Worm (Caenorhabditis elegans): ENCODE results near the gene srh-246.

The srh-246 gene

DNA sequence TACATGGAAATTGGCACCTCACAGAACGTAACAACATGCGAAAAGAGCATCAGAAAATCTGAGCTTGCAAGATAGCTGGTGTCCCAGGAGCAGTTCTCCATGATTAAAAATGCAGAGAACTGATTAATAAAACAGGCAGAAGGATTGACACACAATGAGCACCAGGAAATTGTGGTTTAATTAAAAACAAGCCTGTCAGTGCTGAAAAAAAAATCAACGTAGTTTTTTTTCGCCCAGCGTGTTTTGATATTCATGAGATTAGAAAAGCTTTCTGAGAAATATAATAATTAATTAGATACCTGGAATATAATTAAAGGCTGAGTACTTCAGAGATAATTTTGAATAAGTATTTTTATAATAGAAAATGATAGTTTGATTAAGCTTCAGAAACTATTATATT lies at the start of gene srh-246:
TSS of gene srh-246 (minus strand) at position 101 of the 400 bp plus-strand sequence.
- TF ChIP-seq elt-1 (tag; optimal IDR thresholded peaks at IDR 0.05) (no peak), unc-39 (tag; optimal IDR thresholded peaks at IDR 0.05) (no peak), daf-12 (tag; optimal IDR thresholded peaks at IDR 0.05) (no peak), nhr-43 (tag; optimal IDR thresholded peaks at IDR 0.05; ENCODE audit: poor library complexity, severe bottlenecking) (no peak), fos-1 (tag; optimal IDR thresholded peaks at IDR 0.05) (no peak), fkh-10 (GFP tag; optimal IDR thresholded peaks at IDR 0.05) (no peak)

ce11 chrV:706918-707317 lies 49.3 kb upstream of the srh-246 start, which contains the start of gene srbc-38:
TSS of gene srbc-38 (plus strand) at chrV:707218.
- TF ChIP-seq nhr-11 (tag; optimal IDR thresholded peaks at IDR 0.05) (no peak), ceh-9 (tag; optimal IDR thresholded peaks at IDR 0.05) (no peak), nhr-76 (tag; optimal IDR thresholded peaks at IDR 0.05) (no peak), skn-1 (tag; optimal IDR thresholded peaks at IDR 0.05) (no peak), ceh-28 (tag; optimal IDR thresholded peaks at IDR 0.05) (no peak), fos-1 (tag; optimal IDR thresholded peaks at IDR 0.05) (no peak)

DNA sequence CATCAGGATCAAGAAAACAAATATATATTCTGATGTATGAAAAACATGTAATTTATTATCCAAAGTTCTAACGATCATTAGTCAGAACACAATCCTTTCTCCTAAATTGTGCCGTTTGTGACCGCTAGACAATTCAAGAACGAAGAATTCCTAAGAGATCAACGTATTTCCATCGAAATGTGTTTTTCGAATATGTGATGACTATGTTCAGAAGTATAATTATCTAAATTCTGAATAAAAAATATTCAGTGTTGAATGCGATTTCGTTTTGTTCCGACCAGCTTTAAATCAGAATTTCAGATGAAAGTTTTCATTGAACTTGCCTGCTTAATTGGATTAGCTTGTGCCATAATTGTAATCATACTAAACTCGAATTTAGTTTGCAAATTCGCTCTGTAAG lies 44.7 kb upstream of the srh-246 start, which contains the start of gene srbc-37:
TSS of gene srbc-37 (plus strand) at position 301 of the 400 bp plus-strand sequence.
- no peak for TF ChIP-seq tbx-2 (tag; optimal IDR thresholded peaks at IDR 0.05)
- no peak for TF ChIP-seq elt-3 (tag; optimal IDR thresholded peaks at IDR 0.05)
- no peak for TF ChIP-seq daf-12 (tag; optimal IDR thresholded peaks at IDR 0.05)
- no peak for TF ChIP-seq nhr-12 (tag; optimal IDR thresholded peaks at IDR 0.05)
- TF ChIP-seq ceh-9 (tag; optimal IDR thresholded peaks at IDR 0.05), result no peak
- TF ChIP-seq nhr-23 (tag; optimal IDR thresholded peaks at IDR 0.05), result no peak
- no peak for TF ChIP-seq ZK546.5 (tag; optimal IDR thresholded peaks at IDR 0.05)

- TF ChIP-seq elt-1 (tag; optimal IDR thresholded peaks at IDR 0.05) (no peak), lsy-12 (tag; optimal IDR thresholded peaks at IDR 0.05) (no peak), elt-2 (tag; optimal IDR thresholded peaks at IDR 0.05) (no peak), nhr-25 (tag; optimal IDR thresholded peaks at IDR 0.05) (no peak), egl-5 (tag; optimal IDR thresholded peaks at IDR 0.05) (no peak), aly-2 (tag; optimal IDR thresholded peaks at IDR 0.05) (no peak), lin-39 (tag; optimal IDR thresholded peaks at IDR 0.05) (no peak), ceh-82 (tag; optimal IDR thresholded peaks at IDR 0.05) (no peak), mdl-1 (tag; optimal IDR thresholded peaks at IDR 0.05) (no peak), hmg-11 (tag; optimal IDR thresholded peaks at IDR 0.05) (no peak), unc-62 (GFP tag; optimal IDR thresholded peaks at IDR 0.05) (no peak), nhr-11 (tag; optimal IDR thresholded peaks at IDR 0.05) (no peak), ama-1 (optimal IDR thresholded peaks at IDR 0.05) (no peak), jun-1 (tag; optimal IDR thresholded peaks at IDR 0.05) (no peak), nhr-12 (tag; optimal IDR thresholded peaks at IDR 0.05) (no peak), ceh-9 (tag; optimal IDR thresholded peaks at IDR 0.05) (no peak)
Measured at ce11 chrV:699489-700129, 42.0 kb upstream of the srh-246 start, which contains the start of the genes ugt-29 and srx-5. TSS of gene ugt-29 (minus strand) at chrV:699589. TSS of gene srx-5 (plus strand) at chrV:700079.

- TF ChIP-seq nhr-23 (tag; optimal IDR thresholded peaks at IDR 0.05) (no peak), mml-1 (tag; optimal IDR thresholded peaks at IDR 0.05) (no peak), tbx-2 (tag; optimal IDR thresholded peaks at IDR 0.05) (no peak), snpc-4 (tag; optimal IDR thresholded peaks at IDR 0.05) (no peak), ama-1 (optimal IDR thresholded peaks at IDR 0.05) (no peak), jun-1 (tag; optimal IDR thresholded peaks at IDR 0.05) (no peak), lin-15B (tag; optimal IDR thresholded peaks at IDR 0.05) (no peak), nhr-11 (tag; optimal IDR thresholded peaks at IDR 0.05) (no peak), nhr-77 (tag; optimal IDR thresholded peaks at IDR 0.05) (no peak), egl-5 (tag; optimal IDR thresholded peaks at IDR 0.05) (no peak), ceh-28 (tag; optimal IDR thresholded peaks at IDR 0.05) (no peak)
Measured at ce11 chrV:699051-699450, 41.5 kb upstream of the srh-246 start.

DNA sequence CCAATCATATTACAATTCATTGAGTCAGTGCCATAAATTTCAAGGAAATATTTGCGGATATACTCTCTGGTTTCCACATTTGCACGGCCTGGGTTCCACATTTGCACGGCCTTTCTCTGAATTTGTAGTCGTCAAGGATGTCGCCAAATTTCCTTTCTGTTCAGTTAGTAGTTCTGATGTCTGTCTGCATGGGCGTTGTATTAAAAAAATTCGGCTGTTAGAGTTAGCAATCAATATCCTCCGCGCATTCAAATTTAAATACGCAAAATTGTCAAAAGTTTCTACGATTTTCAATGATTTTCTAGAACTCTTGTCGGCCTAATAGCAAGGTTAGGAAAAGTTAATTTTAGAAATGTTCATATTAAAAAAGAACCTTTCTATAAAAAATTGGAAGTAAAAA lies 38.3 kb upstream of the srh-246 start, which contains the start of gene srj-52:
TSS of gene srj-52 (minus strand) at position 101 of the 400 bp plus-strand sequence.
- TF ChIP-seq nhr-11 (tag; optimal IDR thresholded peaks at IDR 0.05) (no peak), ztf-4 (tag; optimal IDR thresholded peaks at IDR 0.05) (no peak), hmg-11 (tag; optimal IDR thresholded peaks at IDR 0.05) (no peak), fkh-2 (tag; optimal IDR thresholded peaks at IDR 0.05) (no peak), aly-2 (tag; optimal IDR thresholded peaks at IDR 0.05) (no peak), sea-2 (GFP tag; optimal IDR thresholded peaks at IDR 0.05) (no peak), elt-2 (tag; optimal IDR thresholded peaks at IDR 0.05) (no peak), mdl-1 (tag; optimal IDR thresholded peaks at IDR 0.05) (no peak), pha-4 (tag; optimal IDR thresholded peaks at IDR 0.05) (no peak), ama-1 (optimal IDR thresholded peaks at IDR 0.05) (no peak), skn-1 (tag; optimal IDR thresholded peaks at IDR 0.05) (no peak), lin-39 (tag; optimal IDR thresholded peaks at IDR 0.05) (no peak), ztf-11 (tag; optimal IDR thresholded peaks at IDR 0.05) (no peak), nhr-23 (tag; optimal IDR thresholded peaks at IDR 0.05) (no peak), nhr-12 (tag; optimal IDR thresholded peaks at IDR 0.05) (no peak), nhr-76 (tag; optimal IDR thresholded peaks at IDR 0.05) (no peak), pqm-1 (tag; optimal IDR thresholded peaks at IDR 0.05) (no peak)

Measured in whole organism, L3 larva.